Fruit fly (Drosophila melanogaster) whole organism, pupa: ENCODE measurements around the gene CG13070.

Experiments
- CG10348 ChIP-seq: fragments of 200-800 bp; sonication (Bioruptor generic); IDR thresholded peaks from 2 replicates; pipeline ENCODE4 v1.3.6; 2022; ENCODE audit warnings: missing biosample characterization, missing genetic modification characterization
- CG12605 ChIP-seq: fragments of 200-800 bp; sonication (Bioruptor generic); IDR thresholded peaks from 2 replicates; pipeline ENCODE4 v1.3.6; 2022; ENCODE audit warnings: missing biosample characterization, missing genetic modification characterization
- CG13204 ChIP-seq: fragments of 200-800 bp; sonication (Bioruptor generic); optimal IDR thresholded peaks from 2 replicates; lab custom pipeline; 2018; ENCODE audit warnings: missing biosample characterization, mild to moderate bottlenecking, missing genetic modification characterization, moderate library complexity
- CG14655 ChIP-seq: fragments of 200-800 bp; sonication (Bioruptor generic); optimal IDR thresholded peaks from 3 replicates; lab custom pipeline; 2017; ENCODE audit warnings: mild to moderate bottlenecking, missing biosample characterization, missing genetic modification reagents, missing genetic modification characterization
- CG15710 ChIP-seq: fragments of 200-800 bp; sonication (Bioruptor generic); optimal IDR thresholded peaks from 2 replicates; lab custom pipeline; 2018; ENCODE audit warnings: missing biosample characterization, mild to moderate bottlenecking, missing genetic modification characterization, moderate library complexity
- CG17806 ChIP-seq: fragments of 200-800 bp; sonication (Bioruptor generic); optimal IDR thresholded peaks from 2 replicates; lab custom pipeline; 2018; ENCODE audit warnings: missing biosample characterization, mild to moderate bottlenecking, missing genetic modification characterization, moderate library complexity
- CG32121 ChIP-seq: fragments of 200-800 bp; sonication (Bioruptor generic); IDR thresholded peaks from 2 replicates; pipeline ENCODE4 v1.3.6; 2022; ENCODE audit warnings: missing biosample characterization, missing genetic modification characterization
- CG34367 ChIP-seq: fragments of 200-800 bp; sonication (Bioruptor generic); optimal IDR thresholded peaks from 2 replicates; lab custom pipeline; 2018; ENCODE audit warnings: missing biosample characterization, mild to moderate bottlenecking, missing genetic modification characterization
- CG4496 ChIP-seq: fragments of 200-800 bp; sonication (Bioruptor generic); IDR thresholded peaks from 3 replicates; pipeline ENCODE4 v1.3.6; 2022; ENCODE audit warnings: missing biosample characterization, missing genetic modification characterization
- CG8159 ChIP-seq: fragments of 200-800 bp; sonication (Bioruptor generic); optimal IDR thresholded peaks from 3 replicates; lab custom pipeline; 2018; ENCODE audit warnings: missing biosample characterization, mild to moderate bottlenecking, missing genetic modification characterization, moderate library complexity
- CG8301 ChIP-seq: fragments of 200-800 bp; sonication (Bioruptor generic); optimal IDR thresholded peaks from 2 replicates; lab custom pipeline; 2018; ENCODE audit warnings: missing biosample characterization, mild to moderate bottlenecking, missing genetic modification characterization
- CG9948 ChIP-seq: fragments of 200-800 bp; sonication (Bioruptor generic); optimal IDR thresholded peaks from 2 replicates; lab custom pipeline; 2018; ENCODE audit warnings: missing biosample characterization, mild to moderate bottlenecking, missing genetic modification characterization, moderate library complexity
- D1 ChIP-seq: fragments of 200-800 bp; sonication (Bioruptor generic); optimal IDR thresholded peaks from 2 replicates; lab custom pipeline; 2018; ENCODE audit warnings: missing biosample characterization, mild to moderate bottlenecking, missing genetic modification characterization, moderate library complexity
- EcR ChIP-seq: fragments of 200-800 bp; sonication (Bioruptor generic); optimal IDR thresholded peaks from 3 replicates; lab custom pipeline; 2019; ENCODE audit warnings: missing biosample characterization, missing genetic modification characterization, mild to moderate bottlenecking, moderate library complexity, missing genetic modification reagents
- Ets98B ChIP-seq: fragments of 200-800 bp; sonication (Bioruptor generic); IDR thresholded peaks from 2 replicates; pipeline ENCODE4 v1.3.6; 2022; ENCODE audit warnings: missing biosample characterization, missing genetic modification characterization
- Pif1A ChIP-seq: fragments of 200-800 bp; sonication (Bioruptor generic); optimal IDR thresholded peaks from 3 replicates; lab custom pipeline; 2016; ENCODE audit warnings: missing biosample characterization, missing genetic modification characterization
- Pif1B ChIP-seq: fragments of 200-800 bp; sonication (Bioruptor generic); optimal IDR thresholded peaks from 3 replicates; lab custom pipeline; 2016; ENCODE audit warnings: missing biosample characterization, missing genetic modification characterization
- Snoo ChIP-seq: fragments of 200-800 bp; sonication (Bioruptor generic); optimal IDR thresholded peaks from 3 replicates; lab custom pipeline; 2017; ENCODE audit warnings: missing biosample characterization, mild to moderate bottlenecking, missing genetic modification characterization, inconsistent platforms
- fd96Ca ChIP-seq: fragments of 200-800 bp; sonication (Bioruptor generic); IDR thresholded peaks from 3 replicates; pipeline ENCODE4 v1.3.6; 2022; ENCODE audit warnings: missing biosample characterization, missing genetic modification characterization
- gl ChIP-seq: fragments of 200-800 bp; sonication (Bioruptor generic); optimal IDR thresholded peaks from 2 replicates; lab custom pipeline; 2018; ENCODE audit warnings: missing biosample characterization, mild to moderate bottlenecking, missing genetic modification characterization
- rn ChIP-seq: fragments of 200-800 bp; sonication (Bioruptor generic); IDR thresholded peaks from 2 replicates; pipeline ENCODE4 v1.3.6; 2022; ENCODE audit warnings: missing biosample characterization, missing genetic modification characterization

The CG13070 gene

dm6 chr3L:16291678-16292077 lies 28.5 kb downstream of the CG13070 start:
- TF ChIP-seq Ets98B, result peak; percentile 48
- TF ChIP-seq CG12605 (GFP tag; lab: Robert Waterston, UW), result no peak
- TF ChIP-seq CG8159 (tag; lab: Kevin White, UChicago), result no peak
- TF ChIP-seq CG4496 (GFP tag; lab: Robert Waterston, UW), result peak; percentile 13; the same call in 1 of the 3 replicates
- peak; percentile 19; the same call in 1 of the 3 replicates for TF ChIP-seq fd96Ca

dm6 chr3L:16295447-16295846 lies 32.3 kb downstream of the CG13070 start, which contains the start of gene CG4962:
Gene CG4962 (minus strand): TSS chr3L:16295547.
- TF ChIP-seq CG12605 (GFP tag; lab: Robert Waterston, UW) (no peak), Pif1B (GFP tag; lab: Kevin White, UChicago) (no peak), EcR (GFP tag; lab: Kevin White, UChicago) (no peak), CG10348 (GFP tag; lab: Robert Waterston, UW) (no peak), CG13204 (no peak), CG32121 (GFP tag; lab: Robert Waterston, UW) (no peak), CG8301 (tag; lab: Kevin White, UChicago) (no peak), CG15710 (tag; lab: Kevin White, UChicago) (no peak), CG9948 (tag; lab: Kevin White, UChicago) (no peak), CG4496 (GFP tag; lab: Robert Waterston, UW) (no peak), fd96Ca (no peak), Ets98B (no peak)

- no peak for TF ChIP-seq gl
These were observed 38.0 kb downstream of the CG13070 start, which contains the start of gene CG4982 for dm6 chr3L:16301153-16301552. Gene CG4982 (plus strand): TSS chr3L:16301453.

dm6 chr3L:16303078-16303477 lies 39.9 kb downstream of the CG13070 start, which contains the start of gene CG13044:
Gene CG13044 (minus strand): TSS chr3L:16303178.
- TF ChIP-seq CG15710 (tag; lab: Kevin White, UChicago) (no peak), fd96Ca (no peak), CG8159 (tag; lab: Kevin White, UChicago) (no peak), CG4496 (GFP tag; lab: Robert Waterston, UW) (no peak), CG12605 (GFP tag; lab: Robert Waterston, UW) (no peak), D1 (no peak)
- TF ChIP-seq, all 21 proteins: peak for 0

- TF ChIP-seq CG8159 (tag; lab: Kevin White, UChicago) (no peak), EcR (GFP tag; lab: Kevin White, UChicago) (no peak), CG14655 (GFP tag; lab: Kevin White, UChicago) (no peak), CG34367 (tag; lab: Kevin White, UChicago) (no peak), gl (no peak), CG9948 (tag; lab: Kevin White, UChicago) (no peak), CG17806 (tag; lab: Kevin White, UChicago) (no peak), CG13204 (no peak), CG4496 (GFP tag; lab: Robert Waterston, UW) (no peak)
These were observed 40.8 kb downstream of the CG13070 start, which contains the start of gene CG43249 for dm6 chr3L:16303982-16304381. Gene CG43249 (plus strand): TSS chr3L:16304282.

- TF ChIP-seq fd96Ca (no peak), Ets98B (no peak), CG15710 (tag; lab: Kevin White, UChicago) (no peak), rn (GFP tag; lab: Robert Waterston, UW) (no peak), CG34367 (tag; lab: Kevin White, UChicago) (no peak), CG9948 (tag; lab: Kevin White, UChicago) (no peak), gl (no peak), CG13204 (no peak), Pif1A (no peak), CG32121 (GFP tag; lab: Robert Waterston, UW) (no peak), CG12605 (GFP tag; lab: Robert Waterston, UW) (no peak), Snoo (tag; lab: Kevin White, UChicago) (no peak), CG10348 (GFP tag; lab: Robert Waterston, UW) (no peak), CG17806 (tag; lab: Kevin White, UChicago) (no peak)
These were observed 42.9 kb downstream of the CG13070 start, which contains the start of the genes CG13043 and CG13063 for dm6 chr3L:16305820-16306650. Gene CG13043 (minus strand): TSS chr3L:16305870. Gene CG13063 (plus strand): TSS chr3L:16306600.

- 0 out of 3 replicates have a peak, but pooled peaks have one; percentile 37 for TF ChIP-seq CG4496 (GFP tag; lab: Robert Waterston, UW)
- TF ChIP-seq D1, result no peak
These were observed 45.2 kb downstream of the CG13070 start, which contains the start of gene CG13042 for dm6 chr3L:16308380-16308779. Gene CG13042 (minus strand): TSS chr3L:16308480.
